Worm (Caenorhabditis elegans) whole organism, L2 larva: ENCODE measurements around the gene F46G10.2.

ENCODE experiments used
- elt-1 ChIP-seq: fragments of 150-350 bp; optimal IDR thresholded peaks from 2 replicates; lab custom pipeline; 2014; ENCODE audit warnings: missing biosample characterization, missing genetic modification characterization
- lsy-2 ChIP-seq, 2 experiments: fragments of 150-350 bp in 1 of 2; sonication (generic microtip) in 1 of 2; optimal IDR thresholded peaks; 2 replicates each; lab custom pipeline; 2014 to 2017; ENCODE audit warnings: missing biosample characterization in 2 of 2, missing genetic modification characterization in 2 of 2
- mbf-1 ChIP-seq: sonication (generic microtip); optimal IDR thresholded peaks from 2 replicates; lab custom pipeline; 2017; ENCODE audit warnings: missing biosample characterization, missing genetic modification characterization
- unc-62 ChIP-seq: fragments of 150-350 bp; optimal IDR thresholded peaks from 2 replicates; lab custom pipeline; 2014; ENCODE audit warnings: missing biosample characterization, missing genetic modification reagents, missing genetic modification characterization

ce11 chrX:13307852-13308251 is 14.9 kb upstream of the F46G10.2 start:
- TF ChIP-seq unc-62 (no peak), mbf-1 (tag; lab: Kevin White, UChicago) (no peak), elt-1 (tag; lab: Kevin White, UChicago) (no peak), lsy-2 (tag; optimal IDR thresholded peaks at IDR 0.05; lab: Kevin White, UChicago) (no peak)
